Worm (Caenorhabditis elegans) whole organism, young adult: Measurements from ENCODE around the gene odr-7.

Experiments
- F49E8.2 ChIP-seq: sonication (generic microtip); optimal IDR thresholded peaks from 3 replicates; lab custom pipeline; 2017; ENCODE audit warnings: missing genetic modification characterization, mild to moderate bottlenecking, missing compliant biosample characterization, antibody characterized with exemption, moderate library complexity; ENCODE audit not compliant: insufficient read depth
- Y67H2A.10 ChIP-seq: fragments of 200-800 bp; sonication (Bioruptor generic); conservative IDR thresholded peaks from 2 replicates; pipeline ENCODE4 v1.3.6; 2022; ENCODE audit warnings: missing genetic modification reagents, missing genetic modification characterization, missing compliant biosample characterization
- Y79H2A.3 ChIP-seq: fragments of 200-800 bp; sonication (Bioruptor generic); conservative IDR thresholded peaks from 2 replicates; pipeline ENCODE4 v1.3.6; 2022; ENCODE audit warnings: missing genetic modification reagents, missing genetic modification characterization, missing compliant biosample characterization
- mxl-1 ChIP-seq: sonication (generic microtip); optimal IDR thresholded peaks from 2 replicates; lab custom pipeline; 2016; ENCODE audit warnings: missing genetic modification characterization, missing compliant biosample characterization
- unc-62 ChIP-seq: fragments of 150-350 bp; optimal IDR thresholded peaks from 2 replicates; lab custom pipeline; 2014; ENCODE audit warnings: missing biosample characterization, missing genetic modification reagents, missing genetic modification characterization

ce11 chrX:12503288-12503803 lies 41.9 kb upstream of the odr-7 start, which contains the start of gene sdz-19:
- TF ChIP-seq unc-62 (no peak), Y67H2A.10 (GFP tag; lab: Robert Waterston, UW) (no peak), F49E8.2 (tag; lab: Kevin White, UChicago) (no peak), Y79H2A.3 (GFP tag; lab: Robert Waterston, UW) (no peak), mxl-1 (tag; lab: Kevin White, UChicago) (no peak)
